Fruit fly (Drosophila melanogaster) whole organism, embryonic: Measurements from ENCODE around the gene eya.
A peak's percentile ranks its signal among the peaks of the same experiment; 100 is the strongest.

Experiments used
- Ada2b ChIP-seq: fragments of 200-800 bp; sonication (Bioruptor generic); IDR thresholded peaks from 2 replicates; pipeline ENCODE4 v1.3.6; 2022; ENCODE audit warnings: missing biosample characterization, missing genetic modification characterization
- Aef1 ChIP-seq: fragments of 200-800 bp; sonication (Bioruptor generic); IDR thresholded peaks from 3 replicates; pipeline ENCODE4 v1.3.6; 2022; ENCODE audit warnings: missing biosample characterization, missing genetic modification characterization
- CG10209 ChIP-seq: fragments of 200-800 bp; sonication (Bioruptor generic); optimal IDR thresholded peaks from 3 replicates; lab custom pipeline; 2017; ENCODE audit warnings: missing biosample characterization, mild to moderate bottlenecking, missing genetic modification characterization, missing genetic modification reagents
- CG10543 ChIP-seq: fragments of 200-800 bp; sonication (Bioruptor generic); optimal IDR thresholded peaks from 3 replicates; lab custom pipeline; 2017; ENCODE audit warnings: missing biosample characterization, mild to moderate bottlenecking, missing genetic modification characterization, moderate library complexity
- CG11456 ChIP-seq: fragments of 200-800 bp; sonication (Bioruptor generic); IDR thresholded peaks from 3 replicates; pipeline ENCODE4 v1.3.6; 2022; ENCODE audit warnings: missing biosample characterization, missing genetic modification characterization
- CG14050 ChIP-seq: fragments of 200-800 bp; sonication (Bioruptor generic); IDR thresholded peaks from 3 replicates; pipeline ENCODE4 v1.3.6; 2022; ENCODE audit warnings: missing biosample characterization, missing genetic modification characterization
- CG17385 ChIP-seq: fragments of 200-800 bp; sonication (Bioruptor generic); optimal IDR thresholded peaks from 3 replicates; lab custom pipeline; 2018; ENCODE audit warnings: missing biosample characterization, mild to moderate bottlenecking, missing genetic modification characterization
- CG17568 ChIP-seq: fragments of 200-800 bp; sonication (Bioruptor generic); optimal IDR thresholded peaks from 2 replicates; lab custom pipeline; 2018; ENCODE audit warnings: missing biosample characterization, mild to moderate bottlenecking, missing genetic modification characterization, moderate library complexity
- CG17802 ChIP-seq: fragments of 200-800 bp; sonication (Bioruptor generic); optimal IDR thresholded peaks from 2 replicates; lab custom pipeline; 2018; ENCODE audit warnings: missing biosample characterization, mild to moderate bottlenecking, missing genetic modification characterization, moderate library complexity
- CG1832 ChIP-seq: fragments of 200-800 bp; sonication (Bioruptor generic); optimal IDR thresholded peaks from 2 replicates; lab custom pipeline; 2017; ENCODE audit warnings: missing biosample characterization, mild to moderate bottlenecking, missing genetic modification characterization, inconsistent platforms
- CG18619 ChIP-seq: fragments of 200-800 bp; sonication (Bioruptor generic); optimal IDR thresholded peaks from 3 replicates; lab custom pipeline; 2017; ENCODE audit warnings: missing biosample characterization, mild to moderate bottlenecking, missing genetic modification characterization
- CG18764 ChIP-seq: fragments of 200-800 bp; sonication (Bioruptor generic); optimal IDR thresholded peaks from 3 replicates; lab custom pipeline; 2016; ENCODE audit warnings: missing biosample characterization, missing genetic modification characterization
- CG2678 ChIP-seq: fragments of 200-800 bp; sonication (Bioruptor generic); optimal IDR thresholded peaks from 3 replicates; lab custom pipeline; 2019; ENCODE audit warnings: missing biosample characterization, mild to moderate bottlenecking, missing genetic modification characterization, moderate library complexity
- CG4707 ChIP-seq: fragments of 200-800 bp; sonication (Bioruptor generic); optimal IDR thresholded peaks from 2 replicates; lab custom pipeline; 2018; ENCODE audit warnings: missing biosample characterization, mild to moderate bottlenecking, missing genetic modification characterization, moderate library complexity
- CG9797 ChIP-seq: fragments of 200-800 bp; sonication (Bioruptor generic); optimal IDR thresholded peaks from 3 replicates; lab custom pipeline; 2018; ENCODE audit warnings: missing biosample characterization, mild to moderate bottlenecking, missing genetic modification characterization
- Doc2 ChIP-seq: fragments of 200-800 bp; sonication (Bioruptor generic); IDR thresholded peaks from 2 replicates; pipeline ENCODE4 v1.3.6; 2022; ENCODE audit warnings: missing biosample characterization, missing genetic modification characterization
- Drgx ChIP-seq: fragments of 200-800 bp; sonication (Bioruptor generic); IDR thresholded peaks from 2 replicates; pipeline ENCODE4 v1.3.6; 2022; ENCODE audit warnings: missing biosample characterization, missing genetic modification characterization
- E2f1 ChIP-seq: fragments of 200-800 bp; sonication (Bioruptor generic); IDR thresholded peaks from 2 replicates; pipeline ENCODE4 v1.3.6; 2022; ENCODE audit warnings: missing biosample characterization, missing genetic modification characterization
- H2.0 ChIP-seq: fragments of 200-800 bp; sonication (Bioruptor generic); IDR thresholded peaks from 2 replicates; pipeline ENCODE4 v1.3.6; 2022; ENCODE audit warnings: missing biosample characterization, missing genetic modification characterization
- Lim3 ChIP-seq: fragments of 200-800 bp; sonication (Bioruptor generic); IDR thresholded peaks from 2 replicates; pipeline ENCODE4 v1.3.6; 2022; ENCODE audit warnings: missing biosample characterization, missing genetic modification characterization
- Lpt ChIP-seq: fragments of >200 bp; optimal IDR thresholded peaks from 2 replicates; lab custom pipeline; 2018; ENCODE audit warnings: missing biosample characterization, missing genetic modification characterization
- MBD-R2 ChIP-seq: fragments of 200-800 bp; sonication (Bioruptor generic); IDR thresholded peaks from 2 replicates; pipeline ENCODE4 v1.3.6; 2022; ENCODE audit warnings: missing biosample characterization, missing genetic modification characterization
- PHDP ChIP-seq: fragments of 200-800 bp; sonication (Bioruptor generic); optimal IDR thresholded peaks from 3 replicates; lab custom pipeline; 2018; ENCODE audit warnings: missing biosample characterization, mild to moderate bottlenecking, missing genetic modification characterization, moderate library complexity
- Pdp1 ChIP-seq, 2 experiments: fragments of 200-800 bp; sonication (Bioruptor generic); optimal IDR thresholded peaks; 3 replicates each; lab custom pipeline; 2016; ENCODE audit warnings: missing biosample characterization in 2 of 2, missing genetic modification characterization in 2 of 2, mild to moderate bottlenecking in 1 of 2, moderate library complexity in 1 of 2
- Rfx ChIP-seq: fragments of 200-800 bp; sonication (Bioruptor generic); IDR thresholded peaks from 2 replicates; pipeline ENCODE4 v1.3.6; 2022; ENCODE audit warnings: missing biosample characterization, missing genetic modification characterization
- Scr ChIP-seq: fragments of 200-800 bp; sonication (Bioruptor generic); IDR thresholded peaks from 2 replicates; pipeline ENCODE4 v1.3.6; 2022; ENCODE audit warnings: missing biosample characterization, missing genetic modification characterization; ENCODE audit not compliant: partially characterized antibody
- Sry-δ ChIP-seq: fragments of 200-800 bp; sonication (Bioruptor generic); optimal IDR thresholded peaks from 2 replicates; lab custom pipeline; 2016; ENCODE audit warnings: missing biosample characterization, missing genetic modification characterization
- ac ChIP-seq: fragments of 200-800 bp; sonication (Bioruptor generic); optimal IDR thresholded peaks from 3 replicates; lab custom pipeline; 2017; ENCODE audit warnings: missing biosample characterization, mild to moderate bottlenecking, missing genetic modification characterization
- bab2 ChIP-seq: fragments of 200-800 bp; sonication (Bioruptor generic); optimal IDR thresholded peaks from 2 replicates; lab custom pipeline; 2016; ENCODE audit warnings: missing biosample characterization, missing genetic modification characterization
- cas ChIP-seq: fragments of 200-800 bp; sonication (Bioruptor generic); IDR thresholded peaks from 2 replicates; pipeline ENCODE4 v1.3.6; 2022; ENCODE audit warnings: missing biosample characterization, missing genetic modification characterization
- caup ChIP-seq: fragments of 200-800 bp; sonication (Bioruptor generic); optimal IDR thresholded peaks from 3 replicates; lab custom pipeline; 2017; ENCODE audit warnings: missing biosample characterization, mild to moderate bottlenecking, missing genetic modification characterization, moderate library complexity; ENCODE audit not compliant: severe bottlenecking
- dm ChIP-seq: fragments of 200-800 bp; sonication (Bioruptor generic); optimal IDR thresholded peaks from 3 replicates; lab custom pipeline; 2016; ENCODE audit warnings: missing biosample characterization, missing genetic modification characterization
- eve ChIP-seq, 2 experiments: fragments of >200 bp; optimal IDR thresholded peaks; 2 replicates each; lab custom pipeline; 2017; ENCODE audit warnings: missing biosample characterization in 2 of 2, missing genetic modification characterization in 2 of 2
- fd102C ChIP-seq: fragments of 200-800 bp; sonication (Bioruptor generic); optimal IDR thresholded peaks from 2 replicates; lab custom pipeline; 2018; ENCODE audit warnings: missing biosample characterization, mild to moderate bottlenecking, missing genetic modification characterization, moderate library complexity
- gfzf ChIP-seq: fragments of 200-800 bp; sonication (Bioruptor generic); optimal IDR thresholded peaks from 2 replicates; lab custom pipeline; 2016; ENCODE audit warnings: missing biosample characterization, mild to moderate bottlenecking, missing genetic modification characterization, moderate library complexity
- grau ChIP-seq: fragments of 200-800 bp; optimal IDR thresholded peaks from 3 replicates; lab custom pipeline; 2019; ENCODE audit warnings: missing biosample characterization, mild to moderate bottlenecking, missing genetic modification characterization, moderate library complexity
- gsb-n ChIP-seq: fragments of 200-800 bp; sonication (Bioruptor generic); optimal IDR thresholded peaks from 3 replicates; lab custom pipeline; 2018; ENCODE audit warnings: missing biosample characterization, mild to moderate bottlenecking, missing genetic modification characterization
- hth ChIP-seq: fragments of >200 bp; optimal IDR thresholded peaks from 2 replicates; lab custom pipeline; 2017; ENCODE audit warnings: inconsistent platforms
- inv ChIP-seq: fragments of 200-800 bp; sonication (Bioruptor generic); IDR thresholded peaks from 2 replicates; pipeline ENCODE4 v1.3.6; 2022; ENCODE audit warnings: missing biosample characterization, missing genetic modification characterization; ENCODE audit not compliant: partially characterized antibody
- lab ChIP-seq: fragments of 200-800 bp; sonication (Bioruptor generic); optimal IDR thresholded peaks from 3 replicates; lab custom pipeline; 2017; ENCODE audit warnings: missing biosample characterization, missing genetic modification characterization, mild to moderate bottlenecking, moderate library complexity, missing genetic modification reagents
- lov ChIP-seq, 2 experiments: fragments of 200-800 bp in 1 of 2; fragments of >200 bp in 1 of 2; sonication (Bioruptor generic) in 1 of 2; IDR thresholded peaks in 1 of 2; optimal IDR thresholded peaks in 1 of 2; 2 replicates in 1 of 2; 3 replicates in 1 of 2; pipeline versions ENCODE4 v1.3.6 to Lab custom; 2017 to 2022; ENCODE audit warnings: missing biosample characterization in 1 of 2, missing genetic modification characterization in 1 of 2
- luna ChIP-seq: fragments of 200-800 bp; sonication (Bioruptor generic); optimal IDR thresholded peaks from 2 replicates; lab custom pipeline; 2016; ENCODE audit warnings: missing biosample characterization, missing genetic modification characterization
- mirr ChIP-seq: fragments of 200-800 bp; sonication (Bioruptor generic); optimal IDR thresholded peaks from 3 replicates; lab custom pipeline; 2018; ENCODE audit warnings: missing biosample characterization, mild to moderate bottlenecking, missing genetic modification characterization
- nerfin-1 ChIP-seq: fragments of 200-800 bp; sonication (Bioruptor generic); optimal IDR thresholded peaks from 3 replicates; lab custom pipeline; 2019; ENCODE audit warnings: missing biosample characterization, mild to moderate bottlenecking, missing genetic modification characterization, moderate library complexity
- p53 ChIP-seq: fragments of 200-800 bp; sonication (Bioruptor generic); optimal IDR thresholded peaks from 2 replicates; lab custom pipeline; 2016; ENCODE audit warnings: missing biosample characterization, missing genetic modification characterization
- shn ChIP-seq: fragments of 200-800 bp; sonication (Bioruptor generic); optimal IDR thresholded peaks from 3 replicates; lab custom pipeline; 2016; ENCODE audit warnings: missing biosample characterization, missing genetic modification characterization
- sna ChIP-seq: fragments of 200-800 bp; sonication (Bioruptor generic); IDR thresholded peaks from 2 replicates; pipeline ENCODE4 v1.3.6; 2022; ENCODE audit warnings: missing biosample characterization, missing genetic modification characterization; ENCODE audit not compliant: partially characterized antibody
- twi ChIP-seq: fragments of 200-800 bp; optimal IDR thresholded peaks from 2 replicates; lab custom pipeline; 2019; ENCODE audit warnings: missing biosample characterization, mild to moderate bottlenecking, missing genetic modification characterization, moderate library complexity
- vvl ChIP-seq: fragments of 200-800 bp; sonication (Bioruptor generic); IDR thresholded peaks from 2 replicates; pipeline ENCODE4 v1.3.6; 2022; ENCODE audit warnings: missing biosample characterization, missing genetic modification characterization
- wor ChIP-seq: fragments of 200-800 bp; sonication (Bioruptor generic); IDR thresholded peaks from 2 replicates; pipeline ENCODE4 v1.3.6; 2022; ENCODE audit warnings: missing biosample characterization, missing genetic modification characterization
- z ChIP-seq: fragments of 200-800 bp; sonication (Bioruptor generic); IDR thresholded peaks from 3 replicates; pipeline ENCODE4 v1.3.6; 2022; ENCODE audit warnings: missing biosample characterization, missing genetic modification characterization

Gene eya

dm6 chr2L:6498448-6498847, 48.3 kb downstream of the eya start, which contains the start of gene CG31637 (continued):
- TF ChIP-seq CG17802 (tag; lab: Kevin White, UChicago) (no peak), Drgx (GFP tag; lab: Robert Waterston, UW) (no peak), cas (GFP tag; lab: Robert Waterston, UW) (peak; percentile 39; the same call in 1 of the 2 replicates), PHDP (tag; lab: Kevin White, UChicago) (peak; percentile 9), bab2 (GFP tag; lab: Kevin White, UChicago) (no peak), inv (GFP tag; lab: Robert Waterston, UW) (no peak; the same call in 1 of the 2 replicates), Sry-δ (peak; percentile 56), CG17568 (GFP tag; lab: Kevin White, UChicago) (no peak), gfzf (GFP tag; lab: Kevin White, UChicago) (peak; percentile 99), gsb-n (tag; lab: Kevin White, UChicago) (no peak), mirr (GFP tag; lab: Kevin White, UChicago) (peak; percentile 16), CG17385 (peak; percentile 11), Ada2b (GFP tag; lab: Robert Waterston, UW) (no peak), CG14050 (GFP tag; lab: Robert Waterston, UW) (no peak), CG10209 (GFP tag; lab: Kevin White, UChicago) (no peak), Doc2 (GFP tag; lab: Robert Waterston, UW) (no peak), Aef1 (GFP tag; lab: Robert Waterston, UW) (no peak), Scr (peak; percentile 15; the same call in 1 of the 2 replicates), CG2678 (peak; percentile 2), CG1832 (GFP tag; lab: Kevin White, UChicago) (no peak), z (GFP tag; lab: Robert Waterston, UW) (no peak), twi (tag; lab: Kevin White, UChicago) (no peak), lab (GFP tag; lab: Kevin White, UChicago) (peak; percentile 49), vvl (peak; percentile 68), Pdp1 (GFP tag; optimal IDR thresholded peaks at IDR 0.05; lab: Kevin White, UChicago) (peak in 1 of 2 experiments; percentile 62), Rfx (peak; percentile 60), CG10543 (GFP tag; lab: Kevin White, UChicago) (peak; percentile 9), Lim3 (GFP tag; lab: Robert Waterston, UW) (no peak), E2f1 (GFP tag; lab: Robert Waterston, UW) (no peak), ac (GFP tag; lab: Kevin White, UChicago) (peak; percentile 16), p53 (GFP tag; lab: Kevin White, UChicago) (peak; percentile 21), CG18619 (GFP tag; lab: Kevin White, UChicago) (no peak), lov (optimal IDR thresholded peaks at IDR 0.05; lab: Kevin White, UChicago) (no peak), lov (GFP tag; IDR thresholded peaks at IDR 0.05; lab: Robert Waterston, UW) (no peak), nerfin-1 (tag; lab: Kevin White, UChicago) (no peak), caup (GFP tag; lab: Kevin White, UChicago) (peak; percentile 11), eve (GFP tag; optimal IDR thresholded peaks at IDR 0.05; lab: Kevin White, UChicago) (no peak), CG4707 (GFP tag; lab: Kevin White, UChicago) (peak; percentile 34), hth (lab: Kevin White, UChicago) (no peak), sna (GFP tag; lab: Robert Waterston, UW) (no peak), CG18764 (GFP tag; lab: Kevin White, UChicago) (no peak), grau (peak; percentile 42), CG11456 (no peak), dm (GFP tag; lab: Kevin White, UChicago) (no peak), MBD-R2 (GFP tag; lab: Robert Waterston, UW) (peak; percentile 82), H2.0 (GFP tag; lab: Robert Waterston, UW) (no peak), CG9797 (GFP tag; lab: Kevin White, UChicago) (peak; percentile 92), fd102C (GFP tag; lab: Kevin White, UChicago) (no peak), luna (no peak), Lpt (GFP tag; lab: Kevin White, UChicago) (no peak), shn (GFP tag; lab: Kevin White, UChicago) (no peak), wor (GFP tag; lab: Robert Waterston, UW) (no peak)
